Worm (Caenorhabditis elegans) whole organism, dauer: Measurements from ENCODE around the gene pat-2.

Source experiments
- unc-62 ChIP-seq: sonication (generic microtip); optimal IDR thresholded peaks from 2 replicates; lab custom pipeline; 2017; ENCODE audit warnings: missing biosample characterization, missing genetic modification reagents, missing genetic modification characterization

Gene pat-2

DNA sequence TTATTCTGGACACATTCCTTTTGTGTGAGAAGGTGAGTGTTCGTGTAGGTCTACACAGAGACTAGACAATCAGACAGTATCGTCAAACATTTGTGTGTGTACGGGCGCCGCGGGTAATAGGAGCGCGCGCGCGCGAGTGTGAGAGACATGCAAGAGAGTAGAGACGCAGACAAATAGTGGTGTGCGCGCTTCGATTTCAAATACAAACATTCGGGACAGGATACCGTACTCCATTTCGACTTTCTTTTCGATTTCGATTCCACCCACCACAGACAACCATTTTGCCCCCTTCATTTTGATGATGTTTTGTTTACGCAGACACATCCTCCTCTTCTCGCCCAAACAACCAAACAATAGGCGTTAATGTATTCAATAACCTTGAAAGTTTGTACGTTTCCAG is 23.9 kb upstream of the pat-2 start:
- TF ChIP-seq unc-62, result no peak

DNA sequence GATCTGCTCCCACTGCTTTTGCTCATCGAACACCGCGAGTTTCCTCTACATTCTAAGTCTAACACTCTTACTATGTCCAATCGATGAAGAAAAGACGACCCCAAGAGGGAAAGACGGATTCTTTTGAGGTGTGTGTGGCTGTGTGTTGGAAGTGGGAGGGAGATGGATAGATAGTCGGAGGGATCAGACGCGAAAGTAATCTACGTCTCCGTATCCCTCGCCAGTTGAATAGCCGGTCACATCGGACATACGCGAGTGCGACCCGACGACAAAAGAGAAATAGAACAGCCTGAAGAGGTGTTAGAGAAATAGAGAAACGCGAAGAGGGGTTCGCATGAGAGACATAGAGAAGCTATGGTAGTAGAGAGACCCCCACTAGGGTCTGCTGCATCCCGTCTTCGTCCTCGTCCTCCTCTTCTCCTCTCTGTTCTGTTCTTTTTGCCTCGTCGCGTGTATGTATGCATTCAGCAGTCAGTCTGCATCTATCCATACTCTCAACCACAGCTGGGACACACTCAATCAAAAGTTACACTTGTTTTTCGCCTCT is 23.0 kb upstream of the pat-2 start:
- no peak for TF ChIP-seq unc-62

DNA sequence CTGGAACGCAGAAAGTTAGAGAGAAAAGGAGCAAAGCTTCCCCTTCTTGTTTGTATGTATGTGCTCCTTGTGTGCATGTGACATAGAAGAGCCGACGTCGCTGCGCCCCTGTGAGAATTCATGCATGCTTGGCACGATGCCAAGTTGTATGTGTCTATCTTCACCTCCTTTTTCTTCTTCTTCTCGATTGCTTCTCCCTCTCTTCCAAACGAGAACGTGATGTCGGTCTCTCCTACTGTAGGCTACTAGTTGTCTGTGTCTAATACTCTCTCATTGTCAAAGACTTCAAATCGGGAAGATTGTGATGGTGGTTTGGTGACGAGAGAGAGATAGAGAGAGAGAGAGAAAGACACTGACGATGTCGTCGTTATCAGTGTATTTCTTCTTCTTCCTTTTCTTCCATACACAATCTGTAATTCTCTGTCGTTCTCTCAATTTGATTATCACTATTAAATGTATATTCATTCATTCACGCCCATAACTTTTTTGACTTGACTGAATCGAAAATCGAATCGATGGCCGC is 21.4 kb upstream of the pat-2 start:
- no peak for TF ChIP-seq unc-62

DNA sequence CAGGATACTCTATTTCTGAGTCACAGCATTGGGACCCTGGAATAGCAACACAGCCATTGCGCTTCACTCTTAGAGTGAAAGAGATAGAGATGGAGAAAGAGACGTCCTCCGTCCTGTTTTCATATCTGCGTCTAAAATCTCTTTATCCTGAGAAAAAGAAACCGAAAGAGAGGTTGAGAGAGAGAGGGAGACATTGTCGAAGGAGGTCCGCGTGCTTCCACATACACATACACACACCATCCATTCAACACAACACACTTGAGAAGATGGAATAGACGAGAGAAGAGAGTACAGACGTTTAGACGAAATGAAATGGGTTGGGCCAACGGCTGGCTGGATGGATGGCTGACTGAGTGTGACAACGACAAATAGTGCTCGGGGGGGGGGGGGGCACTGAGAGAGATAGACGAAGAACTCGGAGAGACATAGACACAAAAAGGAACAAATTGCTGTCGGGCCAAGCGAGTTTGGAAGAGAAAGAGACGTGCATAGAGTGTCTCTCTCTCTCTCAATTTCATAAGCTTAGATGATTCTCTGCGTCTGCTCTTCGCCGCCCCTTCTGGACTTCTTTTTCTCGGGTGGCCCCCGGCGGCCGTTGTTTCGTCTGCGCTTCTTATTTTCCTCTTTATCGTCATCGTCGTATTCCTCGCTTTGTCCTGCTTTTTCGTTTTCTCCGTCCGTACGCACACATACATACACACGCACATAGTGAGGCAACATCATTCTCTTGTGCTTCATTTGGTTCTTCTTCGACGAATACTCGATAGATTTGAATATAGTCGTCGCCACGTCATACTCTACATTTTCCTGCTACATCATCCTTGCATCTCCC is 18.5 kb upstream of the pat-2 start, which contains the start of gene F54F2.6:
TSS of gene F54F2.6 (minus strand) at position 738 of the 832 bp plus-strand sequence.
- TF ChIP-seq unc-62, result no peak

DNA sequence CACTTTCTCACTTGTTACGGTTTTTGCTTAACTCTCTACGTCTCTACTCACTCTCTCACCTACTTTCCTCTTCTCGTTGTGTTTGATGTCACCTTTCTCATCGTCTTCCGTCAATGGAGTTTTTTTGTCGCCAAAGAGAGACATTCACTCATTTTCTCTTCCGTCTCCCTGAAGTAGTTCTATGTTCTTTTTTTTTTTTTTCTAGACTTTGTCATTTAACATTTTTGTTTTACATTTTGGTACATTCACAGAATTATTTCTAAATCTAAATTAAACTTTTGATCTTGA is 18.0 kb upstream of the pat-2 start:
- no peak for TF ChIP-seq unc-62

DNA sequence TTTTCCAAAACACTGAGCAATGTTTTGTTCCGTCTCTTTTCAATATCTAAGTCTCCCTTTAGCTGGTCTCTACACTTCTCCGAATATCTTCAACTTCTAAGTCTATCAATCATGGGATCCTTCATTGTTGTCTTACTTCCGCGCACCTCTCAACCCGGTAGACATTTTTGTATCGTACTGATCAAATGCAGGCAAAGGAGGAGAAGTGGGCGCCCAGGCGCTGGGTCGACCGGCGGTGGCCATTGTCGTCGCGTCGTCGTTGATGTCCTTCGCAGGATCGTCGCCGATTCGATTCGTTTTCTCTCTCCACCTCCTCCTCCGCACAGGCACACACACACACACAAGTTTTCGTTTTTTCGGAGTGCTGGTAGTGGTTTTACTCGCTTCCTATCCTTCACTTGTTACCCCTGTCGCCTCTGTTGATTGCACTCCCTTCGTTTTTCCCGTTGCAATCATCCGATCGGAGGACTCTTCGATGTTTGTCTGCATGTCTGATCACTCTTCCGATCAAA is 17.3 kb upstream of the pat-2 start:
- no peak for TF ChIP-seq unc-62

DNA sequence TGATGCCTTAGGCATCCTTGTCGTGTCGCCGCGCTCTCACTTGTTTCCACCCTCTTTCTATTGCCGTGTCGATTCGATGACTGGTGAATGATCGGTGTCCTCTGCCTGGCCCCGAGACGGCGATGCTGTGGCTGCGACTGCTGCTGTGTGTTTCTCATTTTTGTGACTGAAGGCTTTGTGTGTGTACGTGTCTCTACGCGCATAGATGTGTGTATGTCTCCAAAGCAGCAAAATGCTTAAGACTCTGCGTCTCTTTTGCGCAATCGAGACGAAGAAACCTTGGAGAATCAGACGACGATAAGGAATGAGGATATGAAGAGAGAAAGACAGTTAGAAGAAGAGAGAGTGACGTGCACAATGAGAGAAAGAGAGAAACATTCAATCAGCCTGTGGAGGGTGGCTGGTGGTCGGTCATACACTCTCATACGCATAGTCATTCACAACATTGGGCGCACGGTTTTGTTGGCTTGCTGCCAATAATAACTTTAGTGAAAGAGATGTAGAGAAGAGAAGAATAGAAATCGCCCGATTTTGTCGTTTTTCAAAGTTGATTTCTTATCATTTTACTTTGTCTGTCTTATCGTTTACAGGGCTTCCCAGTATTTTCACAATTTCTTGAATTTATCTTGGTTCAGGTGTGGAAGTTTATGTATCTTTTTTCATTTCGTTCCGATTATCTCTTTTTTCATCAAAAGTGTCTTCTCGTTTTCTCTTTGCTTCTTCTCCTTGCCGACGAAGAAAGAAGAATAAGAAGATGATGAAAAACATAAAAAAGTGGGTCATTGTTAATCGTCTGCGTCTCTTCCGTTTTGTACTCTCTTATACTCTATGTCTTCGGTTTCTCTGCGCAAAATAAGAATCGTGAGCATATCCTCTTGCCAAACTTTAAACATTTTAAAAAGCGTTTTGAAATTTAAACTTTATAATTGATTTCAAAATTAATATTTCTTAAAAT is 16.6 kb upstream of the pat-2 start:
- TF ChIP-seq unc-62, result peak; percentile 14

DNA sequence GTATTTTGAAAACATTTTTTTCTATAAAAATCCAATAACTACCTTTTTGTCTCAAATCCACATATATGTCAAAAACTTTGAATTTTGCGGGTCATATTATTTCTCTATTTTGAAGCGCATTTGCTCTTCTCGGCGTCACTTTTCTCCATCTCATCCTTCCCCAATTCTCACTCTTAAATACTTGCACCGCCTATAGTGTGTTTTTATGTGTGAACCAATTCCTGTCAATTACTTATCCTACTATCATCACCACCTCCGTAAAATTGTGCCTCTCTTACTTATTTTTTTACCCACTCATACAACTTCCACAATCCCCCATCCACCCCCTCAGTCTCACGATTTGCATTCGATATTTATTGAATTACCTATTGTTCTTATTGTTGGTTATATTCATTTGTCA is 12.9 kb upstream of the pat-2 start:
- TF ChIP-seq unc-62, result no peak

DNA sequence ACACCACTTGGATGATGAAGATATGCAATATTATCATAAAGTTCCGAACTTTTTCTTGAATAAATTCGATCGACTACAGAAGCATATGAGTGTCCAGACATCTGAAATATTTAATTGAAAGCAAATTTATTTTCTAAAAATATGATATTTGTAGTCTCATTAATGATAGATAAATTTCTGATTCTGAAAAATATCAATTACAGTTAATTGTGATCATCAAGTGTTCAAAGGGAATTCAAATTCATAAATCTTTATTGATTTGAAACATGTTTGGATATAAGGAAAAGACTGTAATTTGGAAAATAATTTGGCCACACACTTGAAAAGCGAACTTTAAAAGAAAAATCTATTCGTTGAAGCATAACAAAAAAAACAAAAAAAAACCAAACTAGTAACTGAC is 11.5 kb upstream of the pat-2 start, which contains the start of gene F54F2.7:
TSS of gene F54F2.7 (minus strand) at position 101 of the 400 bp plus-strand sequence.
- no peak for TF ChIP-seq unc-62

DNA sequence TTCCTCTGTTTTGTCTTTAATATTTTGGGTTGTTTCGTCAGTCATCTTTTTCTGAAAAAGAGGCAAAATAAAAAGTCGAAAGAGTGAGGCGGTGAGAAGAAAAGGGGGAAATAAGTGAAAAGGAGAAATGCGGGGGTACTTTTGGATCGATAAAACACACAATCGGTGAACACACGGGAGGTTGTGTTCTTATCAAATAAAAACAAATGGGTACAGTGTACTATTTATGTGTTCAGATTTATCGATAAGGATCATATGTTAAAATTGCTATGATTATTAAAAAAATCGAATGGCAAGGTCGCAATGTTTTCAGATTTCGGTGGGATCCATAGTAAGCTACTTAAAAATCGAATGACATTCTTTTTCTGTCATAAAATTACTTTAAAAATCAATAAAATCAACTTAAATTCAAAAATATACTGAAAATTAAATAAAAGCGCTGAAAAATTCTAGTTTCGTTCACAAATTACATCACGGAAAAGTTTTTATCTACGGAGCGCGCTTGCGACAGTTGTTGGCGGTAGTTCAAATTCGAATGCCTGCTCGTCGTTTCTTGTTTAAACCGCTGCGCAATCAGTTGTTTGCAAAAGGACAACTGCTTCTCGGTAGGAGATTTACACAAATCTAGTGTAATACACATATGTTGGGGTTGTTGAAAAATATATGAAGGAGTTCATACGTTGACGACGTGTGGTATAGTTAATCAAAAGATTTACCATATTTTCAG is 9.3 kb upstream of the pat-2 start, which contains the start of gene prx-19:
TSS of gene prx-19 (minus strand) at position 51 of the 727 bp plus-strand sequence.
- no peak for TF ChIP-seq unc-62

DNA sequence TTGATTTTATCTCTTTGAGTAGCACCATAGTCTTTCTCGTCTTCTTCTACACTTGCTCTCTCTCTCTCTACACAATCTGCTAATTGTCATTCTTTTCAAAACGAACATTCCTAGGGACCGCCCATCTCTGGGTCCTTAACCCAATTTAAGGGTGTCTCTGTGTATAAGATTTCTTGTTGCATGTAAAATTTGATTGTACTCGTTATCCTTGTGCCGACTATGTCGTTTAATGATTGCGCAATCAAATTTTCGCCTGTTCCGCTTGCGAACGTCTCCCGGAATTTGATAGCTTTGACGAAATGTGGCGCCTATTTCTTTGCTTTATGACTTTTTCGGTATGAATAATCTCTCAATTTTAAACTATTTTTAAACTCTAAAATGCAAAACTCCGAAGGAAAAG is 7.6 kb upstream of the pat-2 start:
- TF ChIP-seq unc-62, result no peak

DNA sequence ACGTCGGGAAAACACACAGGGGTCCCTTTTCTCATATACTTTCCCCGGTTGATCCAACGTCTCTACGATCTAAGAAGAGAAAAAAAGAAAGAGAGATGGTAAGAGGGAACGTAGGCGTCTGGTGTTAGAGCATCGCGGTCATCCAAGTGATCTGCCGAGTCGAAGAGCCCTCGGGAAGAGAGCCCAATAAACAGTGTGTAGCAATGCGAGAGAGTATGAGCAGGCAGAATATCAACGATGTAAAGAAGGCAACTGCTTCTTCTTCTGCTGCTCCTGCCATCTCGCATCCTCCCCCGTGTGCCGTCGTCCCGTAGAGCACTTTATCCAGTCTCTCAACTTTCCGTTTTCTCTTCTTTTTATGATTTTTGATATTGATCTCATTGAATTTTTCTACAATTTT is 3.0 kb upstream of the pat-2 start:
- no peak for TF ChIP-seq unc-62

DNA sequence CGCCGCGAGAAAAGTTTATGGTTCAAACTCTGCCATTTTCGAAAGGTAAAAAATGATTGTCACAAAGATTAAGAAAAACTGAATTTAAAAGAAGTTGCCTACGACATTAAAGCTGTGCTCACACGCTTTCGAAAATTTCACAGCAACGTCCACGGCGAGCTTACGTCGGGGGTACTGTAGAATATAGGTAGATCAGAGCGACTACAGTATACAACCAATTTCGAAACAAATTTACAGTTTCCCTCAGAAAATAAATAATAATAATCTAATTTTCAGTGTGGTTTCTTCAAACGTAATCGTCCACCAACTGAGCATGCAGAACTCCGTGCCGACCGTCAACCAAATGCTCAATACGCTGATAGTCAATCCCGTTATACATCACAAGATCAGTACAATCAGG is 5.9 kb downstream of the pat-2 start:
- no peak for TF ChIP-seq unc-62

DNA sequence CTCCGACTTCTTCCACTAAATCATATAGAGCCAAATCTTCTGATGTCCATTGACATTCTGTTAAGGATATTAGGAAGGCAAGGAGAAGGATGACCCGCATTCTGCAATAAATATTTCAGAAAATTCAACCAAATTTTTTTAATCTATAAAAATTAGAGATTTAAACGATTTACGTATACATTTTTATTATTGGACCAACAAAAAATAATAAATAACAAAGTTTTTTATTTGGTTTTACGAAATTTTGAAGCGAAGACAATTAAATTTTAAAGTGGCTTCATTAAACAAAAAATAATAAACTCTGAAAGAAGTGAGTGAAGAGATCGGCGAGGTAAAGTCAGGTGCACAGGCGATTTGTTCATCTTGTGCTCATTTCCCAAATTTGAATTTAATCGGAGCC is 8.4 kb downstream of the pat-2 start, which contains the start of gene F54F2.9:
TSS of gene F54F2.9 (minus strand) at position 101 of the 400 bp plus-strand sequence.
- TF ChIP-seq unc-62, result no peak

DNA sequence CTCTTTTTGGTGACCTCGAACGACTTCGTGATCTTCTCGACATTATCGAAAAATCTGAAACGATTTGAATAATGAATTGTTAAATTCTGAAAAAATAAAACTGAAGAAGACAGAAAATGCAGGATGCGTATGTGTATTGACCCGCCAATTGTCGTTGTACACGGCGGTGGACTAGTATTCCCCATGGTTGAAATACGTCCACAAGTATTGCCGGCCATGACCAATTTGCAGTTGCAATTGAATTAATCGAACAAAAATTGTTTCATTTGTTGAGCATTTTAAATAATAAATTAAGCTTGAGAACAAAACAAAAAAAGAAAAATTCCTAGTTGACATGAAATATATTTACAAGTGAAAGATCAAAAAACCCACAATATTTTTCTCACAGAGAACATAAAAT is 10.5 kb downstream of the pat-2 start, which contains the start of gene F44E2.3:
TSS of gene F44E2.3 (minus strand) at position 61 of the 400 bp plus-strand sequence.
- TF ChIP-seq unc-62, result no peak
